Worm (Caenorhabditis elegans) whole organism, young adult: ENCODE data around the gene F10C5.3.

Experiments used
- B0035.1 ChIP-seq: sonication (generic microtip); optimal IDR thresholded peaks from 2 replicates; lab custom pipeline; 2016; ENCODE audit warnings: missing genetic modification characterization, mild to moderate bottlenecking, missing compliant biosample characterization, missing genotype, missing genetic modification reagents
- B0261.1 ChIP-seq: sonication (generic microtip); optimal IDR thresholded peaks from 2 replicates; lab custom pipeline; 2016; ENCODE audit warnings: mild to moderate bottlenecking, missing genetic modification characterization, moderate library complexity, missing compliant biosample characterization
- D2030.7 ChIP-seq: fragments of 200-800 bp; sonication (Bioruptor generic); IDR thresholded peaks from 2 replicates; pipeline ENCODE4 v1.3.6; 2022; ENCODE audit warnings: missing genetic modification reagents, missing genetic modification characterization, missing compliant biosample characterization
- F10E7.11 ChIP-seq: sonication (generic microtip); optimal IDR thresholded peaks from 2 replicates; lab custom pipeline; 2017; ENCODE audit warnings: mild to moderate bottlenecking, missing genetic modification characterization, moderate library complexity, missing compliant biosample characterization
- F23B12.7 ChIP-seq: sonication (generic microtip); optimal IDR thresholded peaks from 2 replicates; lab custom pipeline; 2017; ENCODE audit warnings: missing genetic modification characterization, mild to moderate bottlenecking, missing compliant biosample characterization, antibody characterized with exemption, moderate library complexity; ENCODE audit not compliant: insufficient read depth
- F57C9.4 ChIP-seq: sonication (generic microtip); optimal IDR thresholded peaks from 2 replicates; lab custom pipeline; 2017; ENCODE audit warnings: mild to moderate bottlenecking, missing genetic modification characterization, missing compliant biosample characterization
- K11D2.4 ChIP-seq: fragments of 200-800 bp; sonication (Bioruptor generic); IDR thresholded peaks from 2 replicates; pipeline ENCODE4 v1.3.6; 2022; ENCODE audit warnings: missing genetic modification reagents, missing genetic modification characterization, missing compliant biosample characterization
- K12H6.12 ChIP-seq: fragments of 200-800 bp; sonication (Bioruptor generic); optimal IDR thresholded peaks from 2 replicates; lab custom pipeline; 2018; ENCODE audit warnings: mild to moderate bottlenecking, missing genetic modification characterization, missing compliant biosample characterization
- T07F8.4 ChIP-seq: sonication (generic microtip); optimal IDR thresholded peaks from 2 replicates; lab custom pipeline; 2016; ENCODE audit warnings: mild to moderate bottlenecking, missing genetic modification characterization, moderate library complexity, missing compliant biosample characterization
- Y53G8AR.9 ChIP-seq: fragments of 200-800 bp; sonication (Bioruptor generic); conservative IDR thresholded peaks from 2 replicates; pipeline ENCODE4 v1.3.6; 2022; ENCODE audit warnings: missing genetic modification reagents, missing genetic modification characterization, missing compliant biosample characterization
- Y56A3A.18 ChIP-seq: fragments of 200-800 bp; sonication (Bioruptor generic); IDR thresholded peaks from 2 replicates; pipeline ENCODE4 v1.3.6; 2022; ENCODE audit warnings: missing genetic modification reagents, missing genetic modification characterization, missing compliant biosample characterization
- Y79H2A.3 ChIP-seq: fragments of 200-800 bp; sonication (Bioruptor generic); conservative IDR thresholded peaks from 2 replicates; pipeline ENCODE4 v1.3.6; 2022; ENCODE audit warnings: missing genetic modification reagents, missing genetic modification characterization, missing compliant biosample characterization
- Y95B8A.8 ChIP-seq: fragments of 200-800 bp; sonication (Bioruptor generic); IDR thresholded peaks from 2 replicates; pipeline ENCODE4 v1.3.6; 2022; ENCODE audit warnings: missing genetic modification reagents, missing genetic modification characterization, missing compliant biosample characterization
- aptf-2 ChIP-seq: fragments of 200-800 bp; sonication (Bioruptor generic); conservative IDR thresholded peaks from 2 replicates; pipeline ENCODE4 v1.3.6; 2022; ENCODE audit warnings: missing genetic modification reagents, missing genetic modification characterization, missing compliant biosample characterization
- attf-6 ChIP-seq: fragments of 200-800 bp; sonication (Bioruptor generic); IDR thresholded peaks from 2 replicates; pipeline ENCODE4 v1.3.6; 2022; ENCODE audit warnings: missing genetic modification reagents, missing genetic modification characterization, missing compliant biosample characterization
- bed-1 ChIP-seq: fragments of 200-800 bp; sonication (Bioruptor generic); IDR thresholded peaks from 2 replicates; pipeline ENCODE4 v1.3.6; 2022; ENCODE audit warnings: missing genetic modification reagents, missing genetic modification characterization, missing compliant biosample characterization
- cebp-1 ChIP-seq, 2 experiments: fragments of 200-800 bp in 1 of 2; sonication (Bioruptor generic) in 1 of 2; sonication (generic microtip) in 1 of 2; IDR thresholded peaks in 1 of 2; optimal IDR thresholded peaks in 1 of 2; 2 replicates each; pipeline versions ENCODE4 v1.3.6 to Lab custom; 2017 to 2022; ENCODE audit warnings: missing compliant biosample characterization in 2 of 2, missing genetic modification characterization in 2 of 2, mild to moderate bottlenecking in 1 of 2, missing genetic modification reagents in 1 of 2, moderate library complexity in 1 of 2
- cebp-2 ChIP-seq: fragments of 200-800 bp; sonication (Bioruptor generic); IDR thresholded peaks from 2 replicates; pipeline ENCODE4 v1.3.6; 2022; ENCODE audit warnings: missing genetic modification characterization, missing compliant biosample characterization
- ceh-91 ChIP-seq: fragments of 200-800 bp; sonication (Bioruptor generic); IDR thresholded peaks from 2 replicates; pipeline ENCODE4 v1.3.6; 2022; ENCODE audit warnings: missing genetic modification reagents, missing genetic modification characterization, missing compliant biosample characterization
- dpl-1 ChIP-seq: fragments of 150-350 bp; optimal IDR thresholded peaks from 2 replicates; lab custom pipeline; 2014; ENCODE audit warnings: missing biosample characterization, missing genetic modification reagents, missing genetic modification characterization
- egrh-3 ChIP-seq: fragments of 200-800 bp; sonication (Bioruptor generic); IDR thresholded peaks from 2 replicates; pipeline ENCODE4 v1.3.6; 2022; ENCODE audit warnings: missing genetic modification reagents, missing genetic modification characterization, missing compliant biosample characterization
- hlh-26 ChIP-seq: fragments of 200-800 bp; sonication (Bioruptor generic); conservative IDR thresholded peaks from 2 replicates; pipeline ENCODE4 v1.3.6; 2022; ENCODE audit warnings: missing genetic modification reagents, missing genetic modification characterization, missing compliant biosample characterization
- hsf-1 ChIP-seq: fragments of 200-800 bp; sonication (Bioruptor generic); IDR thresholded peaks from 2 replicates; pipeline ENCODE4 v1.3.6; 2022; ENCODE audit warnings: missing genetic modification reagents, missing genetic modification characterization, missing compliant biosample characterization
- lin-35 ChIP-seq, 3 experiments: fragments of 150-350 bp in 2 of 3; sonication (generic microtip) in 1 of 3; optimal IDR thresholded peaks; 2 replicates each; lab custom pipeline; 2014 to 2018; ENCODE audit warnings: missing biosample characterization in 3 of 3, missing genetic modification characterization in 3 of 3, missing genetic modification reagents in 3 of 3
- lsl-1 ChIP-seq: fragments of 200-800 bp; sonication (Bioruptor generic); optimal IDR thresholded peaks from 2 replicates; lab custom pipeline; 2018; ENCODE audit warnings: mild to moderate bottlenecking, missing genetic modification characterization, moderate library complexity, missing compliant biosample characterization
- mel-28 ChIP-seq: sonication (generic microtip); optimal IDR thresholded peaks from 2 replicates; lab custom pipeline; 2016; ENCODE audit warnings: borderline replicate concordance, mild to moderate bottlenecking, missing genetic modification characterization, missing compliant biosample characterization
- mes-4 ChIP-seq: sonication (generic microtip); optimal IDR thresholded peaks from 2 replicates; lab custom pipeline; 2016; ENCODE audit warnings: missing genotype, missing genetic modification characterization, missing compliant biosample characterization
- nfya-1 ChIP-seq: sonication (generic microtip); optimal IDR thresholded peaks from 2 replicates; lab custom pipeline; 2017; ENCODE audit warnings: antibody characterized with exemption, missing compliant biosample characterization, missing genetic modification characterization, borderline replicate concordance; ENCODE audit not compliant: insufficient read depth
- nhr-179 ChIP-seq: sonication (generic microtip); optimal IDR thresholded peaks from 2 replicates; lab custom pipeline; 2016; ENCODE audit warnings: mild to moderate bottlenecking, missing genetic modification characterization, missing compliant biosample characterization
- rec-8 ChIP-seq, 2 experiments: sonication (generic microtip); optimal IDR thresholded peaks; 2 replicates each; lab custom pipeline; 2016; ENCODE audit warnings: mild to moderate bottlenecking in 2 of 2, missing genetic modification characterization in 2 of 2, missing genetic modification reagents in 2 of 2, missing genotype in 2 of 2, missing biosample characterization in 1 of 2, missing compliant biosample characterization in 1 of 2, moderate library complexity in 1 of 2
- unc-62 ChIP-seq: fragments of 150-350 bp; optimal IDR thresholded peaks from 2 replicates; lab custom pipeline; 2014; ENCODE audit warnings: missing biosample characterization, missing genetic modification reagents, missing genetic modification characterization
- zfh-2 ChIP-seq: fragments of 200-800 bp; sonication (Bioruptor generic); conservative IDR thresholded peaks from 2 replicates; pipeline ENCODE4 v1.3.6; 2022; ENCODE audit warnings: missing genetic modification reagents, missing genetic modification characterization, missing compliant biosample characterization

Gene F10C5.3

ce11 chrIII:471644-472401 lies 11.8 kb upstream of the F10C5.3 start, which contains the start of the genes magu-1 and nemp-1 (continued):
- TF ChIP-seq cebp-2 (GFP tag; lab: Robert Waterston, UW) (no peak), K12H6.12 (tag; lab: Kevin White, UChicago) (no peak), B0261.1 (tag; lab: Kevin White, UChicago) (no peak), Y79H2A.3 (GFP tag; lab: Robert Waterston, UW) (no peak), F10E7.11 (no peak), B0035.1 (tag; lab: Kevin White, UChicago) (no peak), unc-62 (no peak), attf-6 (GFP tag; lab: Robert Waterston, UW) (no peak)

- no peak for TF ChIP-seq D2030.7 (GFP tag; lab: Robert Waterston, UW)
- no peak for TF ChIP-seq Y95B8A.8 (GFP tag; lab: Robert Waterston, UW)
- no peak for TF ChIP-seq hsf-1 (GFP tag; lab: Robert Waterston, UW)
- TF ChIP-seq Y79H2A.3 (GFP tag; lab: Robert Waterston, UW) = no peak
- TF ChIP-seq nhr-179 = no peak
- no peak for TF ChIP-seq Y56A3A.18 (GFP tag; lab: Robert Waterston, UW)
- no peak for TF ChIP-seq dpl-1 (GFP tag; lab: Kevin White, UChicago)
- TF ChIP-seq aptf-2 (GFP tag; lab: Robert Waterston, UW) = no peak
- TF ChIP-seq hlh-26 = no peak
- no peak for TF ChIP-seq lsl-1 (GFP tag; lab: Kevin White, UChicago)
- no peak for TF ChIP-seq cebp-1 (GFP tag; IDR thresholded peaks at IDR 0.05; lab: Robert Waterston, UW)
- no peak for TF ChIP-seq cebp-1 (tag; optimal IDR thresholded peaks at IDR 0.05; lab: Kevin White, UChicago)
- TF ChIP-seq mel-28 = no peak
- no peak for TF ChIP-seq mes-4
- TF ChIP-seq K11D2.4 (GFP tag; lab: Robert Waterston, UW) = no peak
Measured at ce11 chrIII:475154-475553, 8.5 kb upstream of the F10C5.3 start, which contains the start of gene mat-3. Gene mat-3, plus strand, starts transcription at chrIII:475454.

- TF ChIP-seq T07F8.4 (tag; lab: Kevin White, UChicago) = no peak
- no peak for TF ChIP-seq hlh-26
Measured at ce11 chrIII:481259-481658, 2.4 kb upstream of the F10C5.3 start.

- TF ChIP-seq T07F8.4 (tag; lab: Kevin White, UChicago) (no peak), F23B12.7 (tag; lab: Kevin White, UChicago) (no peak)
Measured at ce11 chrIII:482739-483138, 929 bp upstream of the F10C5.3 start.

- TF ChIP-seq lin-35 (GFP tag; optimal IDR thresholded peaks at IDR 0.05; lab: Kevin White, UChicago) (no peak), bed-1 (GFP tag; lab: Robert Waterston, UW) (no peak), egrh-3 (peak; percentile 48; the same call in 1 of the 2 replicates), nfya-1 (tag; lab: Kevin White, UChicago) (no peak), unc-62 (no peak), cebp-1 (GFP tag; IDR thresholded peaks at IDR 0.05; lab: Robert Waterston, UW) (no peak), cebp-1 (tag; optimal IDR thresholded peaks at IDR 0.05; lab: Kevin White, UChicago) (no peak), zfh-2 (GFP tag; lab: Robert Waterston, UW) (peak; percentile 74), Y53G8AR.9 (GFP tag; lab: Robert Waterston, UW) (no peak), rec-8 (tag; optimal IDR thresholded peaks at IDR 0.05; lab: Kevin White, UChicago) (no peak), ceh-91 (GFP tag; lab: Robert Waterston, UW) (no peak), F57C9.4 (tag; lab: Kevin White, UChicago) (no peak)
Measured at ce11 chrIII:486077-486597, 2.5 kb downstream of the F10C5.3 start, which contains the start of gene nlp-32. Gene nlp-32, minus strand, starts transcription at chrIII:486547.
